Worm (Caenorhabditis elegans): Measurements from ENCODE around the gene Y80D4G.2.
A peak's percentile ranks its signal among the peaks of the same experiment; 100 is the strongest.

ce11 chrIII:7571726-7572125, 22.7 kb downstream of the Y80D4G.2 start:
- TF ChIP-seq unc-62 (GFP tag; optimal IDR thresholded peaks at IDR 0.05) (no peak), snpc-1.3 (tag; optimal IDR thresholded peaks at IDR 0.05; ENCODE audit: insufficient read depth) (no peak), lsy-27 (tag; optimal IDR thresholded peaks at IDR 0.05; ENCODE audit: borderline replicate concordance, insufficient read depth) (no peak), attf-6 (GFP tag; IDR thresholded peaks at IDR 0.05) (no peak), zim-3 (tag; optimal IDR thresholded peaks at IDR 0.05) (no peak), Y79H2A.3 (GFP tag; conservative IDR thresholded peaks at IDR 0.05) (no peak), T07F8.4 (tag; optimal IDR thresholded peaks at IDR 0.05) (no peak), tlf-1 (GFP tag; optimal IDR thresholded peaks at IDR 0.05) (peak; percentile 30), hmg-1.2 (GFP tag; IDR thresholded peaks at IDR 0.05) (no peak), tbx-9 (tag; optimal IDR thresholded peaks at IDR 0.05; ENCODE audit: borderline replicate concordance) (no peak), efl-1 (GFP tag; optimal IDR thresholded peaks at IDR 0.05) (no peak), bed-2 (GFP tag; IDR thresholded peaks at IDR 0.05) (no peak), ceh-100 (GFP tag; IDR thresholded peaks at IDR 0.05) (peak; percentile 20; the same call in 1 of the 2 replicates), snpc-4 (GFP tag; optimal IDR thresholded peaks at IDR 0.05) (peak; percentile 2), snpc-4 (tag; optimal IDR thresholded peaks at IDR 0.05) (peak in 1 of 4 experiments; percentile 48)
